Worm (Caenorhabditis elegans): ENCODE data around the gene F11D11.4.

DNA sequence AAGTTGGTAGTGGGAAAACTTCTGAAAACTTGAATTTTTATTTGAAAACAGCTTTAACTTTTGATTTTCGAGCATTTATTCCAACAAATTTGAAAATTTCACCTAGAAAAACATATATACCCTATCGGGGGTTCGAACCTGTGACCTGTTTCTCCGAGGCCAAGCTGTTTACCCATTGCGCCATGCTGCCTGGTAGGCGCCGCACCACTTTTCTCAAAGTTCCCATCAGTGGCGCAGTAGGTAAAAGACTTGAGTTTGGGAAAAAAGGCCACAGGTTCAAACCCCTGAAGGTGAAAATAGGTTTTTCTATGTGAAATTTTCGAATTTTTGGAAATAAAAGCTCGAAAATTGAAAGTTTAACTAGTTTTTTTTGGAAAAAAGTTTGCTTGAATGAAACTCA, 19.4 kb downstream of the F11D11.4 start:
- TF ChIP-seq xbp-1 (tag; optimal IDR thresholded peaks at IDR 0.05) (no peak), nhr-28 (tag; optimal IDR thresholded peaks at IDR 0.05) (no peak), lin-13 (GFP tag; optimal IDR thresholded peaks at IDR 0.05) (no peak), ceh-8 (GFP tag; optimal IDR thresholded peaks at IDR 0.05) (no peak)
